ENCODE assay signal across 5 fruit fly cellular contexts in genomic region chr3R:16331809-16332343, dm6.
A peak's percentile ranks its signal among the peaks of the same experiment; 100 is the strongest.
TF ChIP-seq lines count a peak whose summit lies in the region.

No protein-coding gene starts in this region.

- TF ChIP-seq CTCF in whole organism, embryonic (GFP tag; optimal IDR thresholded peaks at IDR 0.05; lab: Kevin White, UChicago), result no peak

TF ChIP-seq in whole organism, adult, 20 proteins besides CTCF, POLR2A, EP300 and RAD21 (continues in another document):
- TF ChIP-seq CG12768 (GFP tag; optimal IDR thresholded peaks at IDR 0.05; lab: Kevin White, UChicago), result no peak
- TF ChIP-seq CG7101 (tag; optimal IDR thresholded peaks at IDR 0.05; lab: Kevin White, UChicago), result no peak
- TF ChIP-seq tj (GFP tag; optimal IDR thresholded peaks at IDR 0.05; lab: Kevin White, UChicago), result no peak
- peak; percentile 89 for TF ChIP-seq kay (GFP tag; lab: Kevin White, UChicago; ENCODE audit: borderline replicate concordance)
- no peak for TF ChIP-seq CG11617 (GFP tag; optimal IDR thresholded peaks at IDR 0.05; lab: Kevin White, UChicago)
- no peak for TF ChIP-seq pad (GFP tag; optimal IDR thresholded peaks at IDR 0.05; lab: Kevin White, UChicago)
- TF ChIP-seq cic (GFP tag; optimal IDR thresholded peaks at IDR 0.05; lab: Kevin White, UChicago), result peak; percentile 48
- TF ChIP-seq CG33017 (tag; optimal IDR thresholded peaks at IDR 0.05; lab: Kevin White, UChicago), result no peak
- TF ChIP-seq toe (GFP tag; optimal IDR thresholded peaks at IDR 0.05; lab: Kevin White, UChicago), result peak; percentile 7
- no peak for TF ChIP-seq CG1620 (GFP tag; optimal IDR thresholded peaks at IDR 0.05; lab: Kevin White, UChicago)
- peak; percentile 12 for TF ChIP-seq Crg-1 (GFP tag; optimal IDR thresholded peaks at IDR 0.05; lab: Kevin White, UChicago)
- TF ChIP-seq bab1 (GFP tag; optimal IDR thresholded peaks at IDR 0.05; lab: Kevin White, UChicago), result no peak
- peak; percentile 55 for TF ChIP-seq ovo (GFP tag; optimal IDR thresholded peaks at IDR 0.05; lab: Kevin White, UChicago)
- no peak for TF ChIP-seq Hr96 (GFP tag; optimal IDR thresholded peaks at IDR 0.05; lab: Kevin White, UChicago)
- TF ChIP-seq CG5204 (GFP tag; optimal IDR thresholded peaks at IDR 0.05; lab: Kevin White, UChicago), result no peak
- TF ChIP-seq cnc (optimal IDR thresholded peaks at IDR 0.05; lab: Kevin White, UChicago), result no peak
- no peak for TF ChIP-seq CG14711 (tag; optimal IDR thresholded peaks at IDR 0.05; lab: Kevin White, UChicago)
- TF ChIP-seq Clk (GFP tag; optimal IDR thresholded peaks at IDR 0.05; lab: Kevin White, UChicago), result no peak
- no peak for TF ChIP-seq Mnt (GFP tag; optimal IDR thresholded peaks at IDR 0.05; lab: Kevin White, UChicago)

TF ChIP-seq in whole organism, embryonic, 481 proteins besides CTCF, POLR2A, EP300 and RAD21 (continues in another document):
- peak; percentile 34; the same call in 1 of the 2 replicates for TF ChIP-seq CG17328 (GFP tag; IDR thresholded peaks at IDR 0.05; lab: Robert Waterston, UW)
- peak; percentile 79 for TF ChIP-seq seq (GFP tag; IDR thresholded peaks at IDR 0.05; lab: Robert Waterston, UW)
- TF ChIP-seq so (GFP tag; IDR thresholded peaks at IDR 0.05; lab: Robert Waterston, UW), result peak; percentile 29; the same call in 1 of the 3 replicates
- TF ChIP-seq org-1 (GFP tag; optimal IDR thresholded peaks at IDR 0.05; lab: Kevin White, UChicago), result peak; percentile 69
- peak; percentile 33; the same call in 1 of the 2 replicates for TF ChIP-seq ro (GFP tag; IDR thresholded peaks at IDR 0.05; lab: Robert Waterston, UW)
- TF ChIP-seq CG12219 (GFP tag; optimal IDR thresholded peaks at IDR 0.05; lab: Kevin White, UChicago), result peak; percentile 74
- peak; percentile 66 for TF ChIP-seq CG6254 (GFP tag; optimal IDR thresholded peaks at IDR 0.05; lab: Kevin White, UChicago)
- TF ChIP-seq CG15514 (GFP tag; optimal IDR thresholded peaks at IDR 0.05; lab: Kevin White, UChicago), result peak; percentile 39
- TF ChIP-seq chinmo (GFP tag; IDR thresholded peaks at IDR 0.05; lab: Robert Waterston, UW; ENCODE audit: partially characterized antibody), result 0 out of 4 replicates have a peak, but pooled peaks have one; percentile 29
- TF ChIP-seq CoRest (tag; optimal IDR thresholded peaks at IDR 0.05; lab: Kevin White, UChicago), result peak; percentile 53
- peak; percentile 53 for TF ChIP-seq CG12071 (GFP tag; optimal IDR thresholded peaks at IDR 0.05; lab: Kevin White, UChicago)
- TF ChIP-seq odd (GFP tag; optimal IDR thresholded peaks at IDR 0.05; lab: Kevin White, UChicago), result peak; percentile 77
- TF ChIP-seq CG6813 (GFP tag; optimal IDR thresholded peaks at IDR 0.05; lab: Kevin White, UChicago), result peak; percentile 86
- peak; percentile 88 for TF ChIP-seq lab (GFP tag; optimal IDR thresholded peaks at IDR 0.05; lab: Kevin White, UChicago)
- TF ChIP-seq CG31441 (GFP tag; IDR thresholded peaks at IDR 0.05; lab: Robert Waterston, UW), result peak; percentile 54; the same call in 1 of the 2 replicates
- TF ChIP-seq slp2 (GFP tag; optimal IDR thresholded peaks at IDR 0.05; lab: Kevin White, UChicago), result peak; percentile 60
- peak; percentile 52; the same call in 1 of the 3 replicates for TF ChIP-seq CG11560 (tag; IDR thresholded peaks at IDR 0.05; lab: Robert Waterston, UW)

TF ChIP-seq in whole organism, prepupa, 60 proteins besides CTCF, POLR2A, EP300 and RAD21 (continues in another document):
- TF ChIP-seq Hr4 (GFP tag; optimal IDR thresholded peaks at IDR 0.05; lab: Kevin White, UChicago), result no peak
- TF ChIP-seq topi (GFP tag; optimal IDR thresholded peaks at IDR 0.05; lab: Kevin White, UChicago), result peak; percentile 11
- no peak for TF ChIP-seq CG8319 (GFP tag; optimal IDR thresholded peaks at IDR 0.05; lab: Kevin White, UChicago)
- TF ChIP-seq Eip78C (GFP tag; lab: Kevin White, UChicago), result peak; percentile 78
- no peak for TF ChIP-seq CG4318 (GFP tag; optimal IDR thresholded peaks at IDR 0.05; lab: Kevin White, UChicago)
- TF ChIP-seq dsx (GFP tag; optimal IDR thresholded peaks at IDR 0.05; lab: Kevin White, UChicago; ENCODE audit: poor library complexity, severe bottlenecking), result peak; percentile 6
- TF ChIP-seq pdm3 (GFP tag; optimal IDR thresholded peaks at IDR 0.05; lab: Kevin White, UChicago), result no peak
- TF ChIP-seq CG6276 (GFP tag; optimal IDR thresholded peaks at IDR 0.05; lab: Kevin White, UChicago), result peak; percentile 20
- TF ChIP-seq CG6163 (GFP tag; IDR thresholded peaks at IDR 0.05; lab: Robert Waterston, UW), result peak; percentile 16; the same call in 2 of the 3 replicates
- no peak for TF ChIP-seq Sox15 (GFP tag; optimal IDR thresholded peaks at IDR 0.05; lab: Kevin White, UChicago)
- no peak for TF ChIP-seq Blimp-1 (GFP tag; optimal IDR thresholded peaks at IDR 0.05; lab: Kevin White, UChicago)
- TF ChIP-seq ss (GFP tag; optimal IDR thresholded peaks at IDR 0.05; lab: Kevin White, UChicago), result peak; percentile 90 to 92
- TF ChIP-seq Sox102F (GFP tag; optimal IDR thresholded peaks at IDR 0.05; lab: Kevin White, UChicago), result peak; percentile 41
- TF ChIP-seq Lpt (GFP tag; optimal IDR thresholded peaks at IDR 0.05; lab: Kevin White, UChicago), result no peak
- TF ChIP-seq Gug (GFP tag; IDR thresholded peaks at IDR 0.05; lab: Robert Waterston, UW), result no peak
- TF ChIP-seq Sox14 (GFP tag; optimal IDR thresholded peaks at IDR 0.05; lab: Kevin White, UChicago), result no peak
- TF ChIP-seq Ets96B (tag; optimal IDR thresholded peaks at IDR 0.05; lab: Kevin White, UChicago), result no peak
- no peak for TF ChIP-seq Eip75B (GFP tag; optimal IDR thresholded peaks at IDR 0.05; lab: Kevin White, UChicago)
- peak; percentile 31 for TF ChIP-seq OdsH (GFP tag; optimal IDR thresholded peaks at IDR 0.05; lab: Kevin White, UChicago)
- TF ChIP-seq CG8119 (GFP tag; IDR thresholded peaks at IDR 0.05; lab: Robert Waterston, UW), result no peak

TF ChIP-seq in whole organism, pupa, 21 proteins besides CTCF, POLR2A, EP300 and RAD21:
- TF ChIP-seq Pif1B (GFP tag; optimal IDR thresholded peaks at IDR 0.05; lab: Kevin White, UChicago) (no peak), fd96Ca (GFP tag; IDR thresholded peaks at IDR 0.05; lab: Robert Waterston, UW) (no peak), CG4496 (GFP tag; IDR thresholded peaks at IDR 0.05; lab: Robert Waterston, UW) (peak; percentile 23; the same call in 1 of the 3 replicates), CG8159 (tag; optimal IDR thresholded peaks at IDR 0.05; lab: Kevin White, UChicago) (no peak), CG14655 (GFP tag; optimal IDR thresholded peaks at IDR 0.05; lab: Kevin White, UChicago) (peak; percentile 26), CG8301 (tag; optimal IDR thresholded peaks at IDR 0.05; lab: Kevin White, UChicago) (no peak), EcR (GFP tag; optimal IDR thresholded peaks at IDR 0.05; lab: Kevin White, UChicago) (peak; percentile 76), CG32121 (GFP tag; IDR thresholded peaks at IDR 0.05; lab: Robert Waterston, UW) (no peak; the same call in 1 of the 2 replicates), CG12605 (GFP tag; IDR thresholded peaks at IDR 0.05; lab: Robert Waterston, UW) (no peak), Snoo (tag; optimal IDR thresholded peaks at IDR 0.05; lab: Kevin White, UChicago) (no peak), CG13204 (GFP tag; optimal IDR thresholded peaks at IDR 0.05; lab: Kevin White, UChicago) (peak; percentile 48), CG34367 (tag; optimal IDR thresholded peaks at IDR 0.05; lab: Kevin White, UChicago) (peak; percentile 43), D1 (tag; optimal IDR thresholded peaks at IDR 0.05; lab: Kevin White, UChicago) (no peak), CG17806 (tag; optimal IDR thresholded peaks at IDR 0.05; lab: Kevin White, UChicago) (no peak), CG10348 (GFP tag; IDR thresholded peaks at IDR 0.05; lab: Robert Waterston, UW) (no peak), CG9948 (tag; optimal IDR thresholded peaks at IDR 0.05; lab: Kevin White, UChicago) (no peak), gl (tag; optimal IDR thresholded peaks at IDR 0.05; lab: Kevin White, UChicago) (peak; percentile 63), rn (GFP tag; IDR thresholded peaks at IDR 0.05; lab: Robert Waterston, UW) (no peak), CG15710 (tag; optimal IDR thresholded peaks at IDR 0.05; lab: Kevin White, UChicago) (peak; percentile 9), Pif1A (GFP tag; optimal IDR thresholded peaks at IDR 0.05; lab: Kevin White, UChicago) (peak; percentile 38), Ets98B (GFP tag; IDR thresholded peaks at IDR 0.05; lab: Robert Waterston, UW) (peak; percentile 47)
TF ChIP-seq in whole organism, pupa: peak in this region for 9.

TF ChIP-seq in whole organism, wandering third instar larva, 38 proteins besides CTCF, POLR2A, EP300 and RAD21:
- TF ChIP-seq ey (GFP tag; optimal IDR thresholded peaks at IDR 0.05; lab: Kevin White, UChicago) (peak; percentile 9), h (GFP tag; optimal IDR thresholded peaks at IDR 0.05; lab: Kevin White, UChicago) (peak; percentile 33), sv (GFP tag; optimal IDR thresholded peaks at IDR 0.05; lab: Kevin White, UChicago) (peak; percentile 14), Rel (GFP tag; optimal IDR thresholded peaks at IDR 0.05; lab: Kevin White, UChicago) (no peak), Rel (tag; optimal IDR thresholded peaks at IDR 0.05; lab: Kevin White, UChicago) (peak; percentile 36), Myc (optimal IDR thresholded peaks at IDR 0.05; lab: Kevin White, UChicago) (no peak), CG32264 (GFP tag; optimal IDR thresholded peaks at IDR 0.05; lab: Kevin White, UChicago) (no peak), fru (GFP tag; optimal IDR thresholded peaks at IDR 0.05; lab: Kevin White, UChicago) (peak; percentile 10), foxo (GFP tag; optimal IDR thresholded peaks at IDR 0.05; lab: Kevin White, UChicago) (peak in 1 of 2 experiments; percentile 46), OdsH (GFP tag; optimal IDR thresholded peaks at IDR 0.05; lab: Kevin White, UChicago) (peak; percentile 22), HLH106 (tag; optimal IDR thresholded peaks at IDR 0.05; lab: Kevin White, UChicago) (peak; percentile 30), rgr (GFP tag; optimal IDR thresholded peaks at IDR 0.05; lab: Kevin White, UChicago) (peak; percentile 15), Abd-B (GFP tag; optimal IDR thresholded peaks at IDR 0.05; lab: Kevin White, UChicago) (no peak), Sp1 (GFP tag; optimal IDR thresholded peaks at IDR 0.05; lab: Kevin White, UChicago) (peak; percentile 35)
